Fruit fly (Drosophila melanogaster): ENCODE measurements around the gene CG3792.

The CG3792 gene

dm6 chr2L:4949453-4950045, 27.6 kb upstream of the CG3792 start, which contains the start of gene jet (continued):
- no peak for TF ChIP-seq CG8359 (GFP tag; optimal IDR thresholded peaks at IDR 0.05; ENCODE audit: borderline replicate concordance)
- TF ChIP-seq lmd (GFP tag; IDR thresholded peaks at IDR 0.05) = 0 out of 2 replicates have a peak, but pooled peaks have one; percentile 5
- TF ChIP-seq ftz-f1 (GFP tag; optimal IDR thresholded peaks at IDR 0.05) = peak; percentile 81
- TF ChIP-seq Pdp1 (GFP tag; optimal IDR thresholded peaks at IDR 0.05) = peak in 1 of 2 experiments; percentile 31
- TF ChIP-seq CG9437 (GFP tag; optimal IDR thresholded peaks at IDR 0.05) = peak; percentile 19
- TF ChIP-seq Dad (GFP tag; optimal IDR thresholded peaks at IDR 0.05) = no peak
- peak; percentile 63 for TF ChIP-seq knrl (GFP tag; IDR thresholded peaks at IDR 0.05; ENCODE audit: partially characterized antibody)
- TF ChIP-seq CG12659 (GFP tag; optimal IDR thresholded peaks at IDR 0.05) = no peak
- no peak for TF ChIP-seq sna (GFP tag; IDR thresholded peaks at IDR 0.05; ENCODE audit: partially characterized antibody)
- no peak for TF ChIP-seq Ets97D (GFP tag; optimal IDR thresholded peaks at IDR 0.05)
- no peak for TF ChIP-seq tgo (GFP tag; IDR thresholded peaks at IDR 0.05)
- no peak for TF ChIP-seq tx (GFP tag; optimal IDR thresholded peaks at IDR 0.05)
- no peak for TF ChIP-seq CG33557 (GFP tag; optimal IDR thresholded peaks at IDR 0.05)
- no peak for TF ChIP-seq CG8290 (GFP tag; optimal IDR thresholded peaks at IDR 0.05)
- no peak for TF ChIP-seq CG8290 (tag; optimal IDR thresholded peaks at IDR 0.05)
- TF ChIP-seq H2.0 (GFP tag; IDR thresholded peaks at IDR 0.05) = no peak
- TF ChIP-seq CG15011 (GFP tag; optimal IDR thresholded peaks at IDR 0.05) = no peak
- TF ChIP-seq dimm (GFP tag; IDR thresholded peaks at IDR 0.05) = no peak
- no peak for TF ChIP-seq NK7.1 (GFP tag; optimal IDR thresholded peaks at IDR 0.05)
- TF ChIP-seq CG12219 (GFP tag; optimal IDR thresholded peaks at IDR 0.05) = no peak
- no peak for TF ChIP-seq cwo (GFP tag; optimal IDR thresholded peaks at IDR 0.05)
- no peak for TF ChIP-seq CG8944 (GFP tag; optimal IDR thresholded peaks at IDR 0.05)
- no peak for TF ChIP-seq sob (GFP tag; IDR thresholded peaks at IDR 0.05)
- TF ChIP-seq Deaf1 (tag; optimal IDR thresholded peaks at IDR 0.05) = no peak
- no peak for TF ChIP-seq h (optimal IDR thresholded peaks at IDR 0.05)
- no peak for TF ChIP-seq CG4424 (GFP tag; optimal IDR thresholded peaks at IDR 0.05)
- no peak for TF ChIP-seq z (GFP tag; IDR thresholded peaks at IDR 0.05)
- TF ChIP-seq CG17612 (GFP tag; IDR thresholded peaks at IDR 0.05) = no peak
- TF ChIP-seq CoRest (tag; optimal IDR thresholded peaks at IDR 0.05) = no peak
- TF ChIP-seq CG4707 (GFP tag; optimal IDR thresholded peaks at IDR 0.05) = no peak
- TF ChIP-seq MTF-1 (GFP tag; optimal IDR thresholded peaks at IDR 0.05; ENCODE audit: borderline replicate concordance) = no peak
- TF ChIP-seq NfI (GFP tag; optimal IDR thresholded peaks at IDR 0.05) = no peak
- TF ChIP-seq CG12942 (GFP tag; optimal IDR thresholded peaks at IDR 0.05) = no peak
- no peak for TF ChIP-seq CG34224 (GFP tag; IDR thresholded peaks at IDR 0.05; ENCODE audit: partially characterized antibody)
- TF ChIP-seq pfk (GFP tag; optimal IDR thresholded peaks at IDR 0.05) = no peak
- no peak for TF ChIP-seq sim (GFP tag; IDR thresholded peaks at IDR 0.05)
- no peak for TF ChIP-seq fd3F (GFP tag; optimal IDR thresholded peaks at IDR 0.05)
- no peak for TF ChIP-seq schlank (tag; optimal IDR thresholded peaks at IDR 0.05)
- no peak for TF ChIP-seq CG18599 (GFP tag; optimal IDR thresholded peaks at IDR 0.05)
- no peak for TF ChIP-seq CG12155 (GFP tag; optimal IDR thresholded peaks at IDR 0.05)
- TF ChIP-seq CG10959 (GFP tag; IDR thresholded peaks at IDR 0.05) = no peak
- no peak for TF ChIP-seq CG2889 (GFP tag; IDR thresholded peaks at IDR 0.05)
- TF ChIP-seq p53 (GFP tag; optimal IDR thresholded peaks at IDR 0.05) = no peak
- TF ChIP-seq lab (GFP tag; optimal IDR thresholded peaks at IDR 0.05) = no peak
- TF ChIP-seq Asciz (GFP tag; optimal IDR thresholded peaks at IDR 0.05) = no peak
- TF ChIP-seq CTCF (GFP tag; optimal IDR thresholded peaks at IDR 0.05) = peak; percentile 57
- 0 out of 4 replicates have a peak, but pooled peaks have one; percentile 23 for TF ChIP-seq chinmo (GFP tag; IDR thresholded peaks at IDR 0.05; ENCODE audit: partially characterized antibody)
- TF ChIP-seq CG11723 (GFP tag; optimal IDR thresholded peaks at IDR 0.05) = no peak
- no peak for TF ChIP-seq nom (GFP tag; optimal IDR thresholded peaks at IDR 0.05)
- no peak for TF ChIP-seq Meics (GFP tag; optimal IDR thresholded peaks at IDR 0.05)
- TF ChIP-seq CG16813 (GFP tag; IDR thresholded peaks at IDR 0.05; ENCODE audit: partially characterized antibody) = peak; percentile 67
